Fruit fly (Drosophila melanogaster) whole organism, prepupa: ENCODE measurements around the gene CG32638.
A peak's percentile ranks its signal among the peaks of the same experiment; 100 is the strongest.

Experiments
- CG31627 ChIP-seq: fragments of 200-800 bp; sonication (Bioruptor generic); optimal IDR thresholded peaks from 3 replicates; lab custom pipeline; 2016; ENCODE audit warnings: missing biosample characterization, missing genetic modification characterization
- CG8119 ChIP-seq: fragments of 200-800 bp; sonication (Bioruptor generic); IDR thresholded peaks from 3 replicates; pipeline ENCODE4 v1.3.6; 2022; ENCODE audit warnings: missing biosample characterization, missing genetic modification characterization
- pdm3 ChIP-seq: fragments of 200-800 bp; sonication (Bioruptor generic); optimal IDR thresholded peaks from 3 replicates; lab custom pipeline; 2016; ENCODE audit warnings: missing biosample characterization, missing genetic modification characterization

- TF ChIP-seq CG8119 (peak; percentile 52; the same call in 2 of the 3 replicates), pdm3 (GFP tag; lab: Kevin White, UChicago) (no peak), CG31627 (GFP tag; lab: Kevin White, UChicago) (no peak)
Observed at dm6 chrX:13089920-13090655, 38.5 kb downstream of the CG32638 start, which contains the start of gene hep.
